Fruit fly (Drosophila melanogaster): ENCODE results near the gene pum.

The pum gene

dm6 chr3R:9227330-9227729, 10.2 kb downstream of the pum start (continued):
- TF ChIP-seq CG1233 (GFP tag; optimal IDR thresholded peaks at IDR 0.05) (peak; percentile 68), al (GFP tag; IDR thresholded peaks at IDR 0.05) (peak; percentile 88), sug (tag; optimal IDR thresholded peaks at IDR 0.05) (no peak), CG3838 (GFP tag; optimal IDR thresholded peaks at IDR 0.05) (no peak), B-H1 (GFP tag; IDR thresholded peaks at IDR 0.05) (peak; percentile 75), CG9215 (GFP tag; IDR thresholded peaks at IDR 0.05) (peak; percentile 74), CG7357 (GFP tag; IDR thresholded peaks at IDR 0.05) (peak; percentile 71), ara (GFP tag; IDR thresholded peaks at IDR 0.05) (no peak), CG15269 (tag; optimal IDR thresholded peaks at IDR 0.05) (peak; percentile 83), scrt (GFP tag; optimal IDR thresholded peaks at IDR 0.05) (peak; percentile 40), tx (GFP tag; optimal IDR thresholded peaks at IDR 0.05) (no peak), CG7963 (GFP tag; IDR thresholded peaks at IDR 0.05; ENCODE audit: partially characterized antibody) (no peak), CG13424 (tag; optimal IDR thresholded peaks at IDR 0.05) (peak; percentile 73), lbe (GFP tag; optimal IDR thresholded peaks at IDR 0.05) (peak; percentile 14), seq (GFP tag; IDR thresholded peaks at IDR 0.05) (peak; percentile 71), Nf-YA (GFP tag; IDR thresholded peaks at IDR 0.05) (peak; percentile 49; the same call in 1 of the 2 replicates), slbo (GFP tag; IDR thresholded peaks at IDR 0.05) (peak; percentile 90), bab2 (GFP tag; optimal IDR thresholded peaks at IDR 0.05) (no peak), CG6791 (GFP tag; IDR thresholded peaks at IDR 0.05; ENCODE audit: partially characterized antibody) (no peak), twi (tag; optimal IDR thresholded peaks at IDR 0.05) (no peak), Ravus (GFP tag; IDR thresholded peaks at IDR 0.05) (peak; percentile 51), z (GFP tag; IDR thresholded peaks at IDR 0.05) (no peak), ATbp (GFP tag; optimal IDR thresholded peaks at IDR 0.05) (peak; percentile 26), Chrac-16 (GFP tag; optimal IDR thresholded peaks at IDR 0.05) (peak; percentile 70), CG8924 (tag; optimal IDR thresholded peaks at IDR 0.05) (peak; percentile 77), CG9817 (tag; optimal IDR thresholded peaks at IDR 0.05) (peak; percentile 64), insv (GFP tag; optimal IDR thresholded peaks at IDR 0.05) (no peak), D19B (GFP tag; optimal IDR thresholded peaks at IDR 0.05) (peak; percentile 84), CG4360 (GFP tag; IDR thresholded peaks at IDR 0.05) (no peak), CG10431 (GFP tag; optimal IDR thresholded peaks at IDR 0.05) (no peak), gcm2 (GFP tag; optimal IDR thresholded peaks at IDR 0.05) (no peak), NK7.1 (GFP tag; optimal IDR thresholded peaks at IDR 0.05) (no peak), pfk (GFP tag; optimal IDR thresholded peaks at IDR 0.05) (no peak), tup (GFP tag; optimal IDR thresholded peaks at IDR 0.05) (no peak), abd-A (tag; optimal IDR thresholded peaks at IDR 0.05) (no peak), CG7987 (GFP tag; optimal IDR thresholded peaks at IDR 0.05) (no peak), CG15514 (GFP tag; optimal IDR thresholded peaks at IDR 0.05) (peak; percentile 51), CG10267 (tag; optimal IDR thresholded peaks at IDR 0.05) (peak; percentile 51), Oaz (GFP tag; IDR thresholded peaks at IDR 0.05) (peak; percentile 51; the same call in 1 of the 2 replicates), ase (GFP tag; IDR thresholded peaks at IDR 0.05) (peak; percentile 73; the same call in 2 of the 3 replicates), eyg (GFP tag; optimal IDR thresholded peaks at IDR 0.05) (no peak), CG15011 (GFP tag; optimal IDR thresholded peaks at IDR 0.05) (peak; percentile 62), ato (GFP tag; IDR thresholded peaks at IDR 0.05; ENCODE audit: partially characterized antibody) (no peak), CG3847 (GFP tag; IDR thresholded peaks at IDR 0.05) (peak; percentile 71), CG4617 (GFP tag; optimal IDR thresholded peaks at IDR 0.05; ENCODE audit: borderline replicate concordance) (no peak), CG7786 (GFP tag; optimal IDR thresholded peaks at IDR 0.05) (no peak), phol (tag; optimal IDR thresholded peaks at IDR 0.05) (peak; percentile 75), CG13775 (GFP tag; optimal IDR thresholded peaks at IDR 0.05) (peak; percentile 49), CG13123 (GFP tag; optimal IDR thresholded peaks at IDR 0.05) (peak; percentile 26), Gsc (GFP tag; IDR thresholded peaks at IDR 0.05) (no peak), tll (GFP tag; optimal IDR thresholded peaks at IDR 0.05) (no peak)
